Fruit fly (Drosophila melanogaster) whole organism, embryonic: ENCODE data around the gene CG6726.

Source experiments
- Blimp-1 ChIP-seq: fragments of 200-800 bp; sonication (Bioruptor generic); optimal IDR thresholded peaks from 3 replicates; lab custom pipeline; 2018; ENCODE audit warnings: missing biosample characterization, missing genetic modification characterization, mild to moderate bottlenecking, moderate library complexity, missing genetic modification reagents
- CG1233 ChIP-seq: fragments of 200-800 bp; sonication (Bioruptor generic); optimal IDR thresholded peaks from 4 replicates; lab custom pipeline; 2018; ENCODE audit warnings: missing biosample characterization, mild to moderate bottlenecking, missing genetic modification characterization
- CG13296 ChIP-seq: fragments of 200-800 bp; sonication (Bioruptor generic); optimal IDR thresholded peaks from 3 replicates; lab custom pipeline; 2018; ENCODE audit warnings: missing biosample characterization, mild to moderate bottlenecking, missing genetic modification characterization
- CG14441 ChIP-seq: fragments of 200-800 bp; sonication (Bioruptor generic); IDR thresholded peaks from 2 replicates; pipeline ENCODE4 v1.3.6; 2022; ENCODE audit warnings: missing biosample characterization, missing genetic modification characterization
- CG14710 ChIP-seq: fragments of 200-800 bp; sonication (Bioruptor generic); optimal IDR thresholded peaks from 3 replicates; lab custom pipeline; 2019; ENCODE audit warnings: missing biosample characterization, mild to moderate bottlenecking, missing genetic modification characterization, moderate library complexity
- CG15011 ChIP-seq: fragments of 200-800 bp; sonication (Bioruptor generic); optimal IDR thresholded peaks from 3 replicates; lab custom pipeline; 2018; ENCODE audit warnings: missing biosample characterization, mild to moderate bottlenecking, missing genetic modification characterization
- CG15514 ChIP-seq: fragments of 200-800 bp; sonication (Bioruptor generic); optimal IDR thresholded peaks from 3 replicates; lab custom pipeline; 2017; ENCODE audit warnings: missing biosample characterization, missing genetic modification characterization, mild to moderate bottlenecking, moderate library complexity, missing genetic modification reagents
- CG17361 ChIP-seq: fragments of 200-800 bp; sonication (Bioruptor generic); IDR thresholded peaks from 3 replicates; pipeline ENCODE4 v1.3.6; 2022; ENCODE audit warnings: missing biosample characterization, missing genetic modification characterization
- CG18599 ChIP-seq: fragments of 200-800 bp; sonication (Bioruptor generic); optimal IDR thresholded peaks from 3 replicates; lab custom pipeline; 2017; ENCODE audit warnings: missing biosample characterization, missing genetic modification characterization, mild to moderate bottlenecking, moderate library complexity, missing genetic modification reagents
- CG2202 ChIP-seq: fragments of 200-800 bp; sonication (Bioruptor generic); optimal IDR thresholded peaks from 2 replicates; lab custom pipeline; 2018; ENCODE audit warnings: missing biosample characterization, mild to moderate bottlenecking, missing genetic modification characterization
- CG31388 ChIP-seq: fragments of 200-800 bp; sonication (Bioruptor generic); optimal IDR thresholded peaks from 2 replicates; lab custom pipeline; 2016; ENCODE audit warnings: missing biosample characterization, missing genetic modification characterization
- CG31441 ChIP-seq: fragments of 200-800 bp; sonication (Bioruptor generic); IDR thresholded peaks from 2 replicates; pipeline ENCODE4 v1.3.6; 2022; ENCODE audit warnings: missing biosample characterization, missing genetic modification characterization
- CG7839 ChIP-seq: fragments of 200-800 bp; sonication (Bioruptor generic); optimal IDR thresholded peaks from 3 replicates; lab custom pipeline; 2018; ENCODE audit warnings: missing biosample characterization, mild to moderate bottlenecking, missing genetic modification characterization, moderate library complexity
- CG8359 ChIP-seq: fragments of 200-800 bp; sonication (Bioruptor generic); optimal IDR thresholded peaks from 2 replicates; lab custom pipeline; 2017; ENCODE audit warnings: missing biosample characterization, mild to moderate bottlenecking, missing genetic modification characterization, borderline replicate concordance
- CrebB ChIP-seq: fragments of 200-800 bp; sonication (Bioruptor generic); optimal IDR thresholded peaks from 3 replicates; lab custom pipeline; 2018; ENCODE audit warnings: missing biosample characterization, mild to moderate bottlenecking, missing genetic modification characterization
- D ChIP-seq, 2 experiments: fragments of 200-800 bp in 1 of 2; fragments of >200 bp in 1 of 2; sonication (Bioruptor generic) in 1 of 2; optimal IDR thresholded peaks; 2 replicates in 1 of 2; 3 replicates in 1 of 2; lab custom pipeline; 2017; ENCODE audit warnings: mild to moderate bottlenecking in 1 of 2, missing biosample characterization in 1 of 2, missing genetic modification characterization in 1 of 2, missing genetic modification reagents in 1 of 2
- Hmx ChIP-seq: fragments of 200-800 bp; sonication (Bioruptor generic); optimal IDR thresholded peaks from 2 replicates; lab custom pipeline; 2016; ENCODE audit warnings: missing biosample characterization, missing genetic modification characterization
- Hr78 ChIP-seq, 2 experiments: fragments of 200-800 bp in 1 of 2; fragments of >200 bp in 1 of 2; sonication (Bioruptor generic) in 1 of 2; optimal IDR thresholded peaks; 2 replicates each; lab custom pipeline; 2017 to 2019; ENCODE audit warnings: missing biosample characterization in 2 of 2, missing genetic modification characterization in 2 of 2, mild to moderate bottlenecking in 1 of 2, moderate library complexity in 1 of 2
- Hsf ChIP-seq: fragments of 200-800 bp; sonication (Bioruptor generic); optimal IDR thresholded peaks from 3 replicates; lab custom pipeline; 2016; ENCODE audit warnings: missing biosample characterization, missing genetic modification characterization
- Jarid2 ChIP-seq: fragments of 200-800 bp; sonication (Bioruptor generic); optimal IDR thresholded peaks from 3 replicates; lab custom pipeline; 2017; ENCODE audit warnings: mild to moderate bottlenecking, missing biosample characterization, missing genetic modification reagents, missing genetic modification characterization
- Kr ChIP-seq: fragments of 200-800 bp; sonication (Bioruptor generic); optimal IDR thresholded peaks from 2 replicates; lab custom pipeline; 2017; ENCODE audit warnings: missing biosample characterization, mild to moderate bottlenecking, missing genetic modification characterization
- Med ChIP-seq: fragments of 200-800 bp; sonication (Bioruptor generic); peaks from one replicate; lab custom pipeline; 2016; ENCODE audit warnings: missing biosample characterization, missing genetic modification characterization, mild to moderate bottlenecking, inconsistent platforms, moderate library complexity
- PHDP ChIP-seq: fragments of 200-800 bp; sonication (Bioruptor generic); optimal IDR thresholded peaks from 3 replicates; lab custom pipeline; 2018; ENCODE audit warnings: missing biosample characterization, mild to moderate bottlenecking, missing genetic modification characterization, moderate library complexity
- Pdp1 ChIP-seq, 2 experiments: fragments of 200-800 bp; sonication (Bioruptor generic); optimal IDR thresholded peaks; 3 replicates each; lab custom pipeline; 2016; ENCODE audit warnings: missing biosample characterization in 2 of 2, missing genetic modification characterization in 2 of 2, mild to moderate bottlenecking in 1 of 2, moderate library complexity in 1 of 2
- Poxn ChIP-seq: fragments of 200-800 bp; sonication (Bioruptor generic); IDR thresholded peaks from 2 replicates; pipeline ENCODE4 v1.3.6; 2022; ENCODE audit warnings: missing biosample characterization, missing genetic modification characterization
- Ptx1 ChIP-seq: fragments of 200-800 bp; sonication (Bioruptor generic); IDR thresholded peaks from 2 replicates; pipeline ENCODE4 v1.3.6; 2022; ENCODE audit warnings: missing biosample characterization, missing genetic modification characterization
- TFAM ChIP-seq: fragments of 200-800 bp; sonication (Bioruptor generic); optimal IDR thresholded peaks from 2 replicates; lab custom pipeline; 2017; ENCODE audit warnings: missing biosample characterization, missing genetic modification characterization, inconsistent platforms
- ato ChIP-seq: fragments of 200-800 bp; sonication (Bioruptor generic); IDR thresholded peaks from 2 replicates; pipeline ENCODE4 v1.3.6; 2022; ENCODE audit warnings: missing biosample characterization, missing genetic modification characterization; ENCODE audit not compliant: partially characterized antibody
- chinmo ChIP-seq: fragments of 200-800 bp; sonication (Bioruptor generic); IDR thresholded peaks from 4 replicates; pipeline ENCODE4 v1.3.6; 2022; ENCODE audit warnings: missing biosample characterization, missing genetic modification characterization; ENCODE audit not compliant: partially characterized antibody
- cwo ChIP-seq: fragments of 200-800 bp; sonication (Bioruptor generic); optimal IDR thresholded peaks from 3 replicates; lab custom pipeline; 2017; ENCODE audit warnings: missing biosample characterization, missing genetic modification characterization, mild to moderate bottlenecking, moderate library complexity, missing genetic modification reagents
- danr ChIP-seq: fragments of 200-800 bp; sonication (Bioruptor generic); IDR thresholded peaks from 2 replicates; pipeline ENCODE4 v1.3.6; 2022; ENCODE audit warnings: missing biosample characterization, missing genetic modification characterization
- dmrt11E ChIP-seq: fragments of 200-800 bp; sonication (Bioruptor generic); optimal IDR thresholded peaks from 3 replicates; lab custom pipeline; 2018; ENCODE audit warnings: missing biosample characterization, mild to moderate bottlenecking, missing genetic modification characterization, moderate library complexity
- gcm ChIP-seq: fragments of 200-800 bp; sonication (Bioruptor generic); optimal IDR thresholded peaks from 2 replicates; lab custom pipeline; 2019; ENCODE audit warnings: missing biosample characterization, mild to moderate bottlenecking, missing genetic modification characterization, moderate library complexity
- jing ChIP-seq: fragments of 200-800 bp; sonication (Bioruptor generic); optimal IDR thresholded peaks from 2 replicates; lab custom pipeline; 2018; ENCODE audit warnings: missing biosample characterization, mild to moderate bottlenecking, missing genetic modification characterization
- kay ChIP-seq: fragments of 200-800 bp; sonication (Bioruptor generic); optimal IDR thresholded peaks from 2 replicates; lab custom pipeline; 2016; ENCODE audit warnings: missing biosample characterization, missing genetic modification characterization
- ken ChIP-seq: fragments of 200-800 bp; sonication (Bioruptor generic); IDR thresholded peaks from 3 replicates; pipeline ENCODE4 v1.3.6; 2022; ENCODE audit warnings: missing biosample characterization, missing genetic modification characterization
- kni ChIP-seq: fragments of 200-800 bp; sonication (Bioruptor generic); optimal IDR thresholded peaks from 3 replicates; lab custom pipeline; 2017; ENCODE audit warnings: mild to moderate bottlenecking, missing biosample characterization, missing genetic modification reagents, missing genetic modification characterization
- lilli ChIP-seq: fragments of 200-800 bp; sonication (Bioruptor generic); optimal IDR thresholded peaks from 3 replicates; lab custom pipeline; 2016; ENCODE audit warnings: missing biosample characterization, missing genetic modification characterization
- nom ChIP-seq: fragments of 200-800 bp; sonication (Bioruptor generic); optimal IDR thresholded peaks from 2 replicates; lab custom pipeline; 2017; ENCODE audit warnings: missing biosample characterization, missing genetic modification characterization, mild to moderate bottlenecking, moderate library complexity, missing genetic modification reagents
- pb ChIP-seq: fragments of 200-800 bp; sonication (Bioruptor generic); optimal IDR thresholded peaks from 3 replicates; lab custom pipeline; 2016; ENCODE audit warnings: missing biosample characterization, missing genetic modification characterization
- pnt ChIP-seq: fragments of 200-800 bp; sonication (Bioruptor generic); optimal IDR thresholded peaks from 3 replicates; lab custom pipeline; 2016; ENCODE audit warnings: missing biosample characterization, missing genetic modification characterization
- repo ChIP-seq: fragments of 200-800 bp; sonication (Bioruptor generic); optimal IDR thresholded peaks from 2 replicates; lab custom pipeline; 2016; ENCODE audit warnings: missing biosample characterization, missing genetic modification characterization
- sens ChIP-seq: fragments of 200-800 bp; sonication (Bioruptor generic); peaks from one replicate; lab custom pipeline; 2016; ENCODE audit warnings: missing biosample characterization, missing genetic modification characterization
- sug ChIP-seq: fragments of 200-800 bp; optimal IDR thresholded peaks from 2 replicates; lab custom pipeline; 2019; ENCODE audit warnings: missing biosample characterization, mild to moderate bottlenecking, missing genetic modification characterization, moderate library complexity
- ttk ChIP-seq: fragments of 200-800 bp; sonication (Bioruptor generic); IDR thresholded peaks from 2 replicates; pipeline ENCODE4 v2.1.2; 2022; ENCODE audit warnings: missing biosample characterization, missing genetic modification characterization
- unc-4 ChIP-seq: fragments of 200-800 bp; sonication (Bioruptor generic); IDR thresholded peaks from 2 replicates; pipeline ENCODE4 v1.3.6; 2022; ENCODE audit warnings: missing biosample characterization, missing genetic modification characterization; ENCODE audit not compliant: partially characterized antibody
- vvl ChIP-seq: fragments of 200-800 bp; sonication (Bioruptor generic); IDR thresholded peaks from 2 replicates; pipeline ENCODE4 v1.3.6; 2022; ENCODE audit warnings: missing biosample characterization, missing genetic modification characterization
- wdn ChIP-seq: fragments of 200-800 bp; sonication (Bioruptor generic); IDR thresholded peaks from 2 replicates; pipeline ENCODE4 v1.3.6; 2022; ENCODE audit warnings: missing biosample characterization, missing genetic modification characterization

The CG6726 gene

DNA sequence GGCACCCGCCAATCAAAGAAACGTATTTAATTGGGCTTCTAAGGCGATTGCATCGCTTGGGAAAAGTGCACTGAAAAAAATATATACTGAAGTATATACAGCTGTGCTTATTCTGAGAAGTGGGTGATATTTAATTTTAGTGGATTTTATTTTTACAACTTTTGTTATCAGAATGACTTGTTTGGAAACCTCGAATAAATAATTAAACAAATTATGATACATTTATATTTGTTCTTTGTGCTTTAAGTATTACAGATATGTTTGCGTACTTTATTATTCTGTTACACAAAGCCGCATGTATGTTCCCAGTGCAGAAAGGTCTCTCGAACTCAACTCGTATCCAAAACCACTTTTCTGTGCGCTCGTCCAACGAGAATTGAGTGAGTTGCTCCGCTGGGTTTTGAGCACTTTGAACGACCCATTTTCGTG is 42.8 kb upstream of the CG6726 start (continued):
- TF ChIP-seq Hsf (GFP tag; lab: Kevin White, UChicago): peak; percentile 37
- TF ChIP-seq CG17361 (GFP tag; lab: Robert Waterston, UW): peak; percentile 92
- TF ChIP-seq TFAM (GFP tag; lab: Kevin White, UChicago): no peak
- peak; percentile 42 for TF ChIP-seq CG15514 (GFP tag; lab: Kevin White, UChicago)
- peak; percentile 40 for TF ChIP-seq CG15011 (GFP tag; lab: Kevin White, UChicago)
- TF ChIP-seq CG2202: peak; percentile 34
- peak; percentile 39 for TF ChIP-seq CrebB
- TF ChIP-seq CG31441 (GFP tag; lab: Robert Waterston, UW): peak; percentile 91
- TF ChIP-seq chinmo (GFP tag; lab: Robert Waterston, UW): no peak
- peak in 1 of 2 experiments; percentile 78 for TF ChIP-seq Hr78 (GFP tag; optimal IDR thresholded peaks at IDR 0.05; lab: Kevin White, UChicago)
- no peak for TF ChIP-seq Kr
- TF ChIP-seq danr: peak; percentile 36; the same call in 1 of the 2 replicates
- peak; percentile 4 for TF ChIP-seq CG31388
- peak; percentile 3 for TF ChIP-seq dmrt11E (tag; lab: Kevin White, UChicago)
- peak; percentile 58; the same call in 1 of the 2 replicates for TF ChIP-seq ttk
- peak; percentile 80 for TF ChIP-seq PHDP (tag; lab: Kevin White, UChicago)
- peak; percentile 79 for TF ChIP-seq vvl (GFP tag; lab: Robert Waterston, UW)
- TF ChIP-seq pb (GFP tag; lab: Kevin White, UChicago): no peak
- no peak for TF ChIP-seq unc-4 (GFP tag; lab: Robert Waterston, UW)
- peak; percentile 56 for TF ChIP-seq cwo (GFP tag; lab: Kevin White, UChicago)
- TF ChIP-seq repo: peak; percentile 14
- peak; percentile 71 for TF ChIP-seq Med (GFP tag; lab: Kevin White, UChicago)
- TF ChIP-seq sens: peak; percentile 91
- TF ChIP-seq Ptx1: peak; percentile 76
- peak; percentile 61; the same call in 1 of the 2 replicates for TF ChIP-seq CG14441
- peak; percentile 81 for TF ChIP-seq CG13296 (GFP tag; lab: Kevin White, UChicago)
- TF ChIP-seq sug (tag; lab: Kevin White, UChicago): peak; percentile 71
- peak; percentile 62 for TF ChIP-seq CG1233 (GFP tag; lab: Kevin White, UChicago)
- peak; percentile 46 for TF ChIP-seq kni (GFP tag; lab: Kevin White, UChicago)
- peak; percentile 76 for TF ChIP-seq gcm
- TF ChIP-seq CG18599: peak; percentile 64
- no peak for TF ChIP-seq Poxn
- TF ChIP-seq lilli (GFP tag; lab: Kevin White, UChicago): peak; percentile 44
- no peak for TF ChIP-seq CG8359 (GFP tag; lab: Kevin White, UChicago)
- peak; percentile 88 for TF ChIP-seq CG7839
- TF ChIP-seq ato (GFP tag; lab: Robert Waterston, UW): no peak
- TF ChIP-seq wdn (GFP tag; lab: Robert Waterston, UW): 0 out of 2 replicates have a peak, but pooled peaks have one; percentile 36
- TF ChIP-seq Hmx (GFP tag; lab: Kevin White, UChicago): peak; percentile 22
- peak; percentile 36 for TF ChIP-seq nom (GFP tag; lab: Kevin White, UChicago)
- peak; percentile 74 for TF ChIP-seq CG14710 (tag; lab: Kevin White, UChicago)
- peak; percentile 3 for TF ChIP-seq Jarid2 (GFP tag; lab: Kevin White, UChicago)
- TF ChIP-seq pnt (GFP tag; lab: Kevin White, UChicago): peak; percentile 21
- TF ChIP-seq D (optimal IDR thresholded peaks at IDR 0.05; lab: Kevin White, UChicago): no peak
- peak; percentile 74 for TF ChIP-seq D (GFP tag; optimal IDR thresholded peaks at IDR 0.05; lab: Kevin White, UChicago)
- TF ChIP-seq ken (GFP tag; lab: Robert Waterston, UW): 0 out of 3 replicates have a peak, but pooled peaks have one; percentile 32
- TF ChIP-seq jing (GFP tag; lab: Kevin White, UChicago): peak; percentile 20
- TF ChIP-seq Blimp-1 (GFP tag; lab: Kevin White, UChicago): peak; percentile 80
- peak; percentile 50 for TF ChIP-seq kay (GFP tag; lab: Kevin White, UChicago)
- TF ChIP-seq Pdp1 (GFP tag; optimal IDR thresholded peaks at IDR 0.05; lab: Kevin White, UChicago): peak; percentile 24 to 60
